Worm (Caenorhabditis elegans) whole organism, early embryonic: ENCODE measurements around the gene fkb-3.

Experiments used
- B0310.2 ChIP-seq: sonication (generic microtip); optimal IDR thresholded peaks from 2 replicates; lab custom pipeline; 2016; ENCODE audit warnings: mild to moderate bottlenecking, missing genetic modification characterization, missing compliant biosample characterization
- ceh-13 ChIP-seq: fragments of 200-800 bp; sonication (Bioruptor generic); optimal IDR thresholded peaks from 2 replicates; lab custom pipeline; 2018; ENCODE audit warnings: mild to moderate bottlenecking, missing genetic modification characterization, missing compliant biosample characterization
- hmbx-1 ChIP-seq: sonication (generic microtip); optimal IDR thresholded peaks from 2 replicates; lab custom pipeline; 2016; ENCODE audit warnings: mild to moderate bottlenecking, missing genetic modification characterization, missing compliant biosample characterization

ce11 chrV:7274992-7275391, 50.0 kb downstream of the fkb-3 start, which contains the start of gene C13A2.10:
- TF ChIP-seq ceh-13 (no peak), hmbx-1 (tag; lab: Kevin White, UChicago) (no peak), B0310.2 (tag; lab: Kevin White, UChicago) (no peak)
